Fruit fly (Drosophila melanogaster) whole organism, embryonic: ENCODE results near the gene DNAlig4.
A peak's percentile ranks its signal among the peaks of the same experiment; 100 is the strongest.

Experiments
- Adf1 ChIP-seq: fragments of 200-800 bp; sonication (Bioruptor generic); IDR thresholded peaks from 2 replicates; pipeline ENCODE4 v1.3.6; 2022; ENCODE audit warnings: missing biosample characterization, missing genetic modification characterization
- Antp ChIP-seq: fragments of 200-800 bp; sonication (Bioruptor generic); optimal IDR thresholded peaks from 3 replicates; lab custom pipeline; 2016; ENCODE audit warnings: missing biosample characterization, missing genetic modification characterization
- BEAF-32 ChIP-seq: fragments of 200-800 bp; sonication (Bioruptor generic); optimal IDR thresholded peaks from 3 replicates; lab custom pipeline; 2017; ENCODE audit warnings: missing biosample characterization, missing genetic modification characterization, mild to moderate bottlenecking, moderate library complexity, missing genetic modification reagents
- CG10274 ChIP-seq: fragments of 200-800 bp; sonication (Bioruptor generic); optimal IDR thresholded peaks from 3 replicates; lab custom pipeline; 2017; ENCODE audit warnings: missing biosample characterization, mild to moderate bottlenecking, missing genetic modification characterization
- CG10321 ChIP-seq: fragments of 200-800 bp; sonication (Bioruptor generic); IDR thresholded peaks from 2 replicates; pipeline ENCODE4 v1.3.6; 2022; ENCODE audit warnings: missing biosample characterization, missing genetic modification characterization
- CG12659 ChIP-seq: fragments of 200-800 bp; sonication (Bioruptor generic); optimal IDR thresholded peaks from 3 replicates; lab custom pipeline; 2017; ENCODE audit warnings: mild to moderate bottlenecking, missing biosample characterization, missing genetic modification reagents, missing genetic modification characterization
- CG13424 ChIP-seq: fragments of 200-800 bp; sonication (Bioruptor generic); optimal IDR thresholded peaks from 2 replicates; lab custom pipeline; 2019; ENCODE audit warnings: missing biosample characterization, mild to moderate bottlenecking, missing genetic modification characterization, moderate library complexity
- CG14441 ChIP-seq: fragments of 200-800 bp; sonication (Bioruptor generic); IDR thresholded peaks from 2 replicates; pipeline ENCODE4 v1.3.6; 2022; ENCODE audit warnings: missing biosample characterization, missing genetic modification characterization
- CG15514 ChIP-seq: fragments of 200-800 bp; sonication (Bioruptor generic); optimal IDR thresholded peaks from 3 replicates; lab custom pipeline; 2017; ENCODE audit warnings: missing biosample characterization, missing genetic modification characterization, mild to moderate bottlenecking, moderate library complexity, missing genetic modification reagents
- CG1832 ChIP-seq: fragments of 200-800 bp; sonication (Bioruptor generic); optimal IDR thresholded peaks from 2 replicates; lab custom pipeline; 2017; ENCODE audit warnings: missing biosample characterization, mild to moderate bottlenecking, missing genetic modification characterization, inconsistent platforms
- CG18599 ChIP-seq: fragments of 200-800 bp; sonication (Bioruptor generic); optimal IDR thresholded peaks from 3 replicates; lab custom pipeline; 2017; ENCODE audit warnings: missing biosample characterization, missing genetic modification characterization, mild to moderate bottlenecking, moderate library complexity, missing genetic modification reagents
- CG2116 ChIP-seq: fragments of 200-800 bp; sonication (Bioruptor generic); optimal IDR thresholded peaks from 3 replicates; lab custom pipeline; 2018; ENCODE audit warnings: missing biosample characterization, mild to moderate bottlenecking, missing genetic modification characterization
- CG2120 ChIP-seq: fragments of 200-800 bp; sonication (Bioruptor generic); optimal IDR thresholded peaks from 3 replicates; lab custom pipeline; 2016; ENCODE audit warnings: missing biosample characterization, missing genetic modification characterization
- CG2712 ChIP-seq: fragments of 200-800 bp; optimal IDR thresholded peaks from 3 replicates; lab custom pipeline; 2019; ENCODE audit warnings: missing biosample characterization, mild to moderate bottlenecking, missing genetic modification characterization, moderate library complexity
- CG34376 ChIP-seq: fragments of 200-800 bp; sonication (Bioruptor generic); optimal IDR thresholded peaks from 2 replicates; lab custom pipeline; 2018; ENCODE audit warnings: missing biosample characterization, mild to moderate bottlenecking, missing genetic modification characterization
- CG8089 ChIP-seq: fragments of 200-800 bp; sonication (Bioruptor generic); optimal IDR thresholded peaks from 3 replicates; lab custom pipeline; 2016; ENCODE audit warnings: missing biosample characterization, missing genetic modification characterization
- CG8281 ChIP-seq: fragments of 200-800 bp; sonication (Bioruptor generic); optimal IDR thresholded peaks from 2 replicates; lab custom pipeline; 2018; ENCODE audit warnings: missing biosample characterization, mild to moderate bottlenecking, missing genetic modification characterization, moderate library complexity
- CG9817 ChIP-seq: fragments of 200-800 bp; sonication (Bioruptor generic); optimal IDR thresholded peaks from 2 replicates; lab custom pipeline; 2018; ENCODE audit warnings: missing biosample characterization, mild to moderate bottlenecking, missing genetic modification characterization, moderate library complexity
- CoRest ChIP-seq: fragments of 200-800 bp; sonication (Bioruptor generic); optimal IDR thresholded peaks from 3 replicates; lab custom pipeline; 2018; ENCODE audit warnings: missing biosample characterization, mild to moderate bottlenecking, missing genetic modification characterization, moderate library complexity
- CrebB ChIP-seq: fragments of 200-800 bp; sonication (Bioruptor generic); optimal IDR thresholded peaks from 3 replicates; lab custom pipeline; 2018; ENCODE audit warnings: missing biosample characterization, mild to moderate bottlenecking, missing genetic modification characterization
- Dp ChIP-seq: fragments of 200-800 bp; sonication (Bioruptor generic); optimal IDR thresholded peaks from 2 replicates; lab custom pipeline; 2018; ENCODE audit warnings: missing biosample characterization, mild to moderate bottlenecking, missing genetic modification characterization, moderate library complexity
- E2f1 ChIP-seq: fragments of 200-800 bp; sonication (Bioruptor generic); IDR thresholded peaks from 2 replicates; pipeline ENCODE4 v1.3.6; 2022; ENCODE audit warnings: missing biosample characterization, missing genetic modification characterization
- Elba2 ChIP-seq: fragments of 200-800 bp; sonication (Bioruptor generic); optimal IDR thresholded peaks from 3 replicates; lab custom pipeline; 2016; ENCODE audit warnings: missing biosample characterization, missing genetic modification characterization
- Ets97D ChIP-seq: fragments of 200-800 bp; sonication (Bioruptor generic); optimal IDR thresholded peaks from 3 replicates; lab custom pipeline; 2016; ENCODE audit warnings: missing biosample characterization, missing genetic modification characterization
- Fer3 ChIP-seq: fragments of 200-800 bp; sonication (Bioruptor generic); optimal IDR thresholded peaks from 2 replicates; lab custom pipeline; 2018; ENCODE audit warnings: missing biosample characterization, mild to moderate bottlenecking, missing genetic modification characterization, moderate library complexity
- MTF-1 ChIP-seq: fragments of 200-800 bp; sonication (Bioruptor generic); optimal IDR thresholded peaks from 2 replicates; lab custom pipeline; 2018; ENCODE audit warnings: missing biosample characterization, mild to moderate bottlenecking, missing genetic modification characterization, borderline replicate concordance
- Max ChIP-seq: fragments of 200-800 bp; sonication (Bioruptor generic); optimal IDR thresholded peaks from 2 replicates; lab custom pipeline; 2016; ENCODE audit warnings: missing biosample characterization, mild to moderate bottlenecking, missing genetic modification characterization
- Med ChIP-seq: fragments of 200-800 bp; sonication (Bioruptor generic); peaks from one replicate; lab custom pipeline; 2016; ENCODE audit warnings: missing biosample characterization, missing genetic modification characterization, mild to moderate bottlenecking, inconsistent platforms, moderate library complexity
- NC2α ChIP-seq: fragments of 200-800 bp; sonication (Bioruptor generic); optimal IDR thresholded peaks from 2 replicates; lab custom pipeline; 2016; ENCODE audit warnings: missing biosample characterization, missing genetic modification characterization
- NC2β ChIP-seq: fragments of 200-800 bp; sonication (Bioruptor generic); optimal IDR thresholded peaks from 2 replicates; lab custom pipeline; 2016; ENCODE audit warnings: missing biosample characterization, missing genetic modification characterization
- Rfx ChIP-seq: fragments of 200-800 bp; sonication (Bioruptor generic); IDR thresholded peaks from 2 replicates; pipeline ENCODE4 v1.3.6; 2022; ENCODE audit warnings: missing biosample characterization, missing genetic modification characterization
- Spps ChIP-seq: fragments of 200-800 bp; sonication (Bioruptor generic); optimal IDR thresholded peaks from 2 replicates; lab custom pipeline; 2018; ENCODE audit warnings: missing biosample characterization, mild to moderate bottlenecking, missing genetic modification characterization
- Sry-δ ChIP-seq: fragments of 200-800 bp; sonication (Bioruptor generic); optimal IDR thresholded peaks from 2 replicates; lab custom pipeline; 2016; ENCODE audit warnings: missing biosample characterization, missing genetic modification characterization
- crc ChIP-seq: fragments of 200-800 bp; sonication (Bioruptor generic); optimal IDR thresholded peaks from 2 replicates; lab custom pipeline; 2016; ENCODE audit warnings: missing biosample characterization, missing genetic modification characterization
- crol ChIP-seq: fragments of 200-800 bp; sonication (Bioruptor generic); IDR thresholded peaks from 2 replicates; pipeline ENCODE4 v1.3.6; 2022; ENCODE audit warnings: missing biosample characterization, missing genetic modification characterization
- crp ChIP-seq, 2 experiments: fragments of 200-800 bp; sonication (Bioruptor generic); optimal IDR thresholded peaks; 2 replicates in 1 of 2; 3 replicates in 1 of 2; lab custom pipeline; 2017; ENCODE audit warnings: missing biosample characterization in 2 of 2, missing genetic modification characterization in 2 of 2, mild to moderate bottlenecking in 1 of 2, moderate library complexity in 1 of 2
- ewg ChIP-seq: fragments of 200-800 bp; sonication (Bioruptor generic); optimal IDR thresholded peaks from 3 replicates; lab custom pipeline; 2017; ENCODE audit warnings: mild to moderate bottlenecking, missing biosample characterization, missing genetic modification reagents, missing genetic modification characterization
- hbn ChIP-seq: fragments of 200-800 bp; sonication (Bioruptor generic); IDR thresholded peaks from 2 replicates; pipeline ENCODE4 v1.3.6; 2022; ENCODE audit warnings: missing biosample characterization, missing genetic modification characterization; ENCODE audit not compliant: partially characterized antibody
- lilli ChIP-seq: fragments of 200-800 bp; sonication (Bioruptor generic); optimal IDR thresholded peaks from 3 replicates; lab custom pipeline; 2016; ENCODE audit warnings: missing biosample characterization, missing genetic modification characterization
- mam ChIP-seq: fragments of 200-800 bp; sonication (Bioruptor generic); optimal IDR thresholded peaks from 3 replicates; lab custom pipeline; 2016; ENCODE audit warnings: missing biosample characterization, missing genetic modification characterization
- org-1 ChIP-seq: fragments of 200-800 bp; sonication (Bioruptor generic); optimal IDR thresholded peaks from 2 replicates; lab custom pipeline; 2017; ENCODE audit warnings: missing biosample characterization, missing genetic modification characterization
- phol ChIP-seq: fragments of 200-800 bp; sonication (Bioruptor generic); optimal IDR thresholded peaks from 3 replicates; lab custom pipeline; 2018; ENCODE audit warnings: missing biosample characterization, mild to moderate bottlenecking, missing genetic modification characterization, moderate library complexity
- pzg ChIP-seq: fragments of 200-800 bp; sonication (Bioruptor generic); optimal IDR thresholded peaks from 3 replicates; lab custom pipeline; 2018; ENCODE audit warnings: missing biosample characterization, mild to moderate bottlenecking, missing genetic modification characterization, moderate library complexity
- row ChIP-seq: fragments of 200-800 bp; sonication (Bioruptor generic); IDR thresholded peaks from 3 replicates; pipeline ENCODE4 v1.3.6; 2022; ENCODE audit warnings: missing biosample characterization, missing genetic modification characterization
- scrt ChIP-seq: fragments of 200-800 bp; sonication (Bioruptor generic); optimal IDR thresholded peaks from 2 replicates; lab custom pipeline; 2018; ENCODE audit warnings: missing biosample characterization, mild to moderate bottlenecking, missing genetic modification characterization, moderate library complexity
- trem ChIP-seq: fragments of 200-800 bp; optimal IDR thresholded peaks from 3 replicates; lab custom pipeline; 2019; ENCODE audit warnings: missing biosample characterization, mild to moderate bottlenecking, missing genetic modification characterization, moderate library complexity

Gene DNAlig4

DNA sequence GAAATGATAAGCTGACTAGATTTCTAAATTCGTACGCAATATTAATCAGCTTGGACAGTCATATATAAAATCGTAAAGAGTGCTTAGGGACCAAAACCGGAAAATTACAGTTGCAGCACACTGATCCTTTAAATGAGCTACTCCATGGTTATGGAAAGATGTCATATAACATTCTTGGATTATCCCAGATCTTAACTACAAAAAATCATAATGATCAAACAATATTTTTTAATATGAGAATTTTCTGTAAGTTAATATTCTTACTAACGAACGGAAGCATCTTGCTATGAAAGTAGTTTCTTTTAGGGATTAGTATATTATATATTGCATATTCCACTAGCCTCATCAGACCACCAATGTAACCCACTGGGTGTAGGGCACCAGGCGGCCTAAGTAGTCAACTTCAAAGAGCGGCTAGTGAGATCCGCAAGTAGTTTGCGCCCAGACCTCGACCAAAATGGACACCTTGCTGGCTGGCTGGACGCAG, 8.9 kb upstream of the DNAlig4 start, which contains the start of gene CG11162 (continued):
- TF ChIP-seq CG10274 (GFP tag; lab: Kevin White, UChicago) (peak; percentile 93), CG8089 (no peak), NC2β (GFP tag; lab: Kevin White, UChicago) (no peak)

DNA sequence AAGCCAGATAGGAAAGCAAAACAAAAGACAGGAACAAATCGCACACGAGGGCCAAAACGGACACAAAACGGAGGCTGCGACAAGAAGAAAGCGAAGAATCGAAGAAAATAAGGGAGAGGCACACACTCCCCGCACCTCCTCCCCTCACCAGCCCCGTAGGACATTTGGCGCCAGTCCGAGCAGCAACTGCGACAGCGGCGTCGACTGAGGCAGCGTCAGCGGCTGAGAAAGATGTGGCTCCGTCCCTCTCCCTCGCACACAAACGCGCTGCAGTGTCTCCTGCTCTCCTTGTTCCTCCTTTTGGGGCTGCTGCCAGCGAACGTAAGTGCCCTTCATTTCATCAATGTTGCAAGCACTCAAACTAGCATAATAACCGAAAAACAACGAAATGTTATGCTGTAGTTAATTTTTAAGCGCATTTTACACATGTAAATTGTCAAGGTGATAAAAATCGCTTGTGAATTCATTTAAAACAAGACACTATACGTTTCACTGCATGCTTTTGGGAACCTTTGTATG, 2.8 kb upstream of the DNAlig4 start:
- peak; percentile 24 for TF ChIP-seq Med
- TF ChIP-seq org-1 (GFP tag; lab: Kevin White, UChicago): no peak
- peak; percentile 39; the same call in 1 of the 2 replicates for TF ChIP-seq CG10321 (GFP tag; lab: Robert Waterston, UW)
- no peak for TF ChIP-seq hbn (GFP tag; lab: Robert Waterston, UW)
- no peak for TF ChIP-seq CG18599
- TF ChIP-seq CG8281: peak; percentile 93
- peak; percentile 59; the same call in 1 of the 2 replicates for TF ChIP-seq crol (GFP tag; lab: Robert Waterston, UW)
- TF ChIP-seq Adf1 (GFP tag; lab: Robert Waterston, UW): peak; percentile 94
- TF ChIP-seq CG1832 (GFP tag; lab: Kevin White, UChicago): peak; percentile 65

- TF ChIP-seq Dp (GFP tag; lab: Kevin White, UChicago) (peak; percentile 5), CG2712 (peak; percentile 10), CG12659 (GFP tag; lab: Kevin White, UChicago) (peak; percentile 1), crc (GFP tag; lab: Kevin White, UChicago) (no peak), scrt (GFP tag; lab: Kevin White, UChicago) (peak; percentile 36), lilli (GFP tag; lab: Kevin White, UChicago) (peak; percentile 22), Sry-δ (GFP tag; lab: Kevin White, UChicago) (peak; percentile 5), BEAF-32 (GFP tag; lab: Kevin White, UChicago) (peak; percentile 4), CG2116 (GFP tag; lab: Kevin White, UChicago) (peak; percentile 29), MTF-1 (GFP tag; lab: Kevin White, UChicago) (no peak), pzg (GFP tag; lab: Kevin White, UChicago) (peak; percentile 17), Rfx (0 out of 2 replicates have a peak, but pooled peaks have one; percentile 11), Antp (peak; percentile 2), NC2α (GFP tag; lab: Kevin White, UChicago) (no peak), Elba2 (GFP tag; lab: Kevin White, UChicago) (no peak), CG2120 (peak; percentile 25), CG9817 (tag; lab: Kevin White, UChicago) (peak; percentile 14), row (GFP tag; lab: Robert Waterston, UW) (peak; percentile 50), Med (peak; percentile 71), CoRest (tag; lab: Kevin White, UChicago) (no peak), Spps (no peak), Fer3 (tag; lab: Kevin White, UChicago) (no peak), crp (GFP tag; optimal IDR thresholded peaks at IDR 0.05; lab: Kevin White, UChicago) (peak in 1 of 2 experiments; percentile 72), CG14441 (GFP tag; lab: Robert Waterston, UW) (no peak), ewg (GFP tag; lab: Kevin White, UChicago) (peak; percentile 92), E2f1 (GFP tag; lab: Robert Waterston, UW) (no peak), CG34376 (peak; percentile 29), Ets97D (GFP tag; lab: Kevin White, UChicago) (peak; percentile 31), Max (GFP tag; lab: Kevin White, UChicago) (no peak), trem (tag; lab: Kevin White, UChicago) (peak; percentile 17), CG15514 (GFP tag; lab: Kevin White, UChicago) (peak; percentile 72), mam (GFP tag; lab: Kevin White, UChicago) (no peak), CrebB (tag; lab: Kevin White, UChicago) (no peak), phol (peak; percentile 14), CG13424 (tag; lab: Kevin White, UChicago) (peak; percentile 29)
Measured at dm6 chrX:13669366-13669765, 1.8 kb upstream of the DNAlig4 start, which contains the start of gene CG15760. TSS of gene CG15760 (plus strand) at chrX:13669699.
